Worm (Caenorhabditis elegans) whole organism, L4/young adult: ENCODE results near the gene Y49E10.16.
A peak's percentile ranks its signal among the peaks of the same experiment; 100 is the strongest.

Experiments used
- W03F9.2 ChIP-seq: fragments of 150-350 bp; optimal IDR thresholded peaks from 2 replicates; lab custom pipeline; 2014; ENCODE audit warnings: missing biosample characterization, missing genetic modification characterization
- dao-5 ChIP-seq: sonication (generic microtip); optimal IDR thresholded peaks from 2 replicates; lab custom pipeline; 2016; ENCODE audit warnings: missing genotype, missing genetic modification characterization, moderate library complexity, missing compliant biosample characterization
- him-1 ChIP-seq: sonication (generic microtip); optimal IDR thresholded peaks from 2 replicates; lab custom pipeline; 2016; ENCODE audit warnings: missing genotype, missing genetic modification reagents, missing genetic modification characterization, missing compliant biosample characterization

Gene Y49E10.16

ce11 chrIII:12453315-12453714 lies 23.0 kb downstream of the Y49E10.16 start, which contains the start of gene ani-1:
ani-1 (minus strand) TSS chrIII:12453375.
- TF ChIP-seq him-1 (no peak), dao-5 (tag; lab: Kevin White, UChicago) (no peak), W03F9.2 (tag; lab: Kevin White, UChicago) (peak; percentile 71)

- TF ChIP-seq W03F9.2 (tag; lab: Kevin White, UChicago) (no peak), dao-5 (tag; lab: Kevin White, UChicago) (no peak), him-1 (no peak)
These were observed 23.5 kb downstream of the Y49E10.16 start for ce11 chrIII:12453785-12454184.

- TF ChIP-seq him-1, result no peak
- TF ChIP-seq W03F9.2 (tag; lab: Kevin White, UChicago), result no peak
- TF ChIP-seq dao-5 (tag; lab: Kevin White, UChicago), result no peak
These were observed 25.5 kb downstream of the Y49E10.16 start for ce11 chrIII:12455651-12456420.

- TF ChIP-seq dao-5 (tag; lab: Kevin White, UChicago) (no peak), W03F9.2 (tag; lab: Kevin White, UChicago) (peak; percentile 44)
These were observed 26.7 kb downstream of the Y49E10.16 start, which contains the start of the genes scav-3 and Y49E10.21 for ce11 chrIII:12456801-12457647. scav-3 (minus strand) TSS chrIII:12456850. Y49E10.21 (plus strand) TSS chrIII:12457597.

- no peak for TF ChIP-seq dao-5 (tag; lab: Kevin White, UChicago)
- TF ChIP-seq W03F9.2 (tag; lab: Kevin White, UChicago), result no peak
- no peak for TF ChIP-seq him-1
These were observed 28.7 kb downstream of the Y49E10.16 start for ce11 chrIII:12458970-12459369.

ce11 chrIII:12466310-12466709 lies 36.0 kb downstream of the Y49E10.16 start, which contains the start of gene pstk-1:
pstk-1 (plus strand) TSS chrIII:12466610.
- TF ChIP-seq him-1 (no peak), W03F9.2 (tag; lab: Kevin White, UChicago) (no peak), dao-5 (tag; lab: Kevin White, UChicago) (no peak)

- TF ChIP-seq W03F9.2 (tag; lab: Kevin White, UChicago), result no peak
- no peak for TF ChIP-seq dao-5 (tag; lab: Kevin White, UChicago)
- no peak for TF ChIP-seq him-1
These were observed 38.6 kb downstream of the Y49E10.16 start, which contains the start of gene Y49E10.29 for ce11 chrIII:12468869-12469268. Y49E10.29 (plus strand) TSS chrIII:12469169.

ce11 chrIII:12469800-12470199 lies 39.5 kb downstream of the Y49E10.16 start:
- TF ChIP-seq dao-5 (tag; lab: Kevin White, UChicago) (no peak), him-1 (no peak), W03F9.2 (tag; lab: Kevin White, UChicago) (no peak)

ce11 chrIII:12470589-12470988 lies 40.3 kb downstream of the Y49E10.16 start:
- no peak for TF ChIP-seq him-1
- TF ChIP-seq dao-5 (tag; lab: Kevin White, UChicago), result no peak
- TF ChIP-seq W03F9.2 (tag; lab: Kevin White, UChicago), result no peak

ce11 chrIII:12472497-12472896 lies 42.2 kb downstream of the Y49E10.16 start, which contains the start of gene cccp-1:
cccp-1 (plus strand) TSS chrIII:12472873.
- TF ChIP-seq him-1 (peak; percentile 49), dao-5 (tag; lab: Kevin White, UChicago) (no peak)
